Worm (Caenorhabditis elegans) whole organism, mixed stage, embryonic: Measurements from ENCODE around the gene syx-4.

Source experiments
- ceh-43 ChIP-seq: fragments of 200-800 bp; sonication (Bioruptor generic); optimal IDR thresholded peaks from 2 replicates; lab custom pipeline; 2018; ENCODE audit warnings: mild to moderate bottlenecking, missing genetic modification characterization, moderate library complexity, missing compliant biosample characterization
- elt-1 ChIP-seq: sonication (generic microtip); optimal IDR thresholded peaks from 2 replicates; lab custom pipeline; 2017; ENCODE audit warnings: missing genetic modification characterization, mild to moderate bottlenecking, missing compliant biosample characterization, antibody characterized with exemption, moderate library complexity, borderline replicate concordance; ENCODE audit not compliant: insufficient read depth
- elt-3 ChIP-seq: fragments of 150-350 bp; optimal IDR thresholded peaks from 2 replicates; lab custom pipeline; 2014; ENCODE audit warnings: missing biosample characterization, missing genetic modification characterization
- lsy-2 ChIP-seq: fragments of 150-350 bp; optimal IDR thresholded peaks from 2 replicates; lab custom pipeline; 2014; ENCODE audit warnings: missing biosample characterization, missing genetic modification characterization
- mep-1 ChIP-seq: fragments of 150-350 bp; optimal IDR thresholded peaks from 2 replicates; lab custom pipeline; 2017; ENCODE audit warnings: missing biosample characterization, missing genetic modification reagents, missing genetic modification characterization, inconsistent platforms
- nhr-2 ChIP-seq: fragments of 150-350 bp; optimal IDR thresholded peaks from 2 replicates; lab custom pipeline; 2014; ENCODE audit warnings: missing biosample characterization, missing genetic modification characterization
- nhr-76 ChIP-seq: sonication (generic microtip); optimal IDR thresholded peaks from 2 replicates; lab custom pipeline; 2017; ENCODE audit warnings: missing biosample characterization, missing genetic modification characterization
- sem-2 ChIP-seq: fragments of 200-800 bp; sonication (Bioruptor generic); optimal IDR thresholded peaks from 2 replicates; lab custom pipeline; 2018; ENCODE audit warnings: mild to moderate bottlenecking, missing genetic modification characterization, missing compliant biosample characterization
- unc-62 ChIP-seq: fragments of 150-350 bp; optimal IDR thresholded peaks from 2 replicates; lab custom pipeline; 2014; ENCODE audit warnings: missing biosample characterization, missing genetic modification reagents, missing genetic modification characterization
- zip-8 ChIP-seq: fragments of 150-350 bp; optimal IDR thresholded peaks from 2 replicates; lab custom pipeline; 2014; ENCODE audit warnings: missing biosample characterization, missing genetic modification characterization

DNA sequence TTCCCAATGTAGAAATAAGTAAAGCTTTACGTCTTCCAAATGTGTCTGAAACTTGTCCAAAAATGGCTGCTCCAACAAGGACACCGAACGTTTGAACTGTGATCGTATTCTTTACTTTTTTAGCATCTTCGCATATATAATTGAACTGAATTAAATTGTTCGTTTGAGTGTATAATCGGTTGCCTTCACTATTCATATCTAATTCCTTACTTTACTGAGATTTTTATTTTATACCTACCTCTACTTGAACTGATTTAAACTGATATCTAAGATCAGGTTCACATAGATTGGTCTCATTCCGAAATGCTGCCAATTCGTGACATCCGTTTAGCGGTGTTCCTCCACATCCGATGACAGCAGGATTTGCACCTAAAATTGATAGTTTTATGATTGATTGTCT is 5.3 kb downstream of the syx-4 start:
- TF ChIP-seq ceh-43 (GFP tag; lab: Kevin White, UChicago) (no peak), sem-2 (GFP tag; lab: Kevin White, UChicago) (no peak), elt-1 (no peak), mep-1 (no peak), unc-62 (GFP tag; lab: Kevin White, UChicago) (no peak), elt-3 (tag; lab: Kevin White, UChicago) (no peak), nhr-2 (no peak), lsy-2 (tag; lab: Kevin White, UChicago) (no peak), zip-8 (tag; lab: Kevin White, UChicago) (no peak), nhr-76 (tag; lab: Kevin White, UChicago) (no peak)
